Worm (Caenorhabditis elegans): Measurements from ENCODE around the gene ZK381.2.

Gene ZK381.2

DNA sequence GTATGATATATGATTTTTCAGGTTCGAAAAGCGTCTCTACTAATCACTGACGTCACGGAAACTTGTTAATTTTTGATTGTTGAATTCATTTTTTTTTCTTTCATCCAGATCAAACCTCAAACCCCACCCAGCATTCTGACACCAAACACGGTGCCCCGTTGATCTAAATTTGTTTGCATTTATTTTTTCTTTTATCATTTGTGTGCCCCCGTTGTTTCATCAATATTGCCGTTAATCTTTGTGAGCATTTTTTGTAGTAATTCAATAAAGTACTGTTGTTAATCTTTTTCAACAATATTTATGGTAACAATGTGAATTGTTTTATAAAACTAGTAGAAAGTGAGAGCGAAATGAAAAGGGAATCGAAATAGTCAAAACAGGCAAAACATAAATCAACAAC is 48.5 kb upstream of the ZK381.2 start (continued):
- no peak for TF ChIP-seq K11D2.4 (GFP tag; IDR thresholded peaks at IDR 0.05)

DNA sequence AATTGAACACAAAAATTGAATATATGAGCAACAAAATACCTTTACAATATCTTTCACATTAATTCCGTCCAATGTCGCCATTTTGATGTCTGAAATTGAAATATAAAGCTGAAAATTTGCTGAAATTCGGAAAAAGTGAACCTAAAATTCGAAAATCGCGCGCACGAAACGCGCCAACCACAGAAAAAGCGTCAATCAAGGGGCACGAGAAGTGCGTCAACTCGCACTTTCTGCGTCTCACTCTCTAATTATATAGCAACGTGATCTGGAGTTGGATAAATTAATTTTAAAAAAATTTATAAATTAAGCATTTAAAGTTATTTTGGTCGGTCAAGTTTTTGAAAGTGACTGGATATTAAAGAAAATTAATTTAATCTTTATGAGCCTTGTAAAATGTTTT is 46.0 kb upstream of the ZK381.2 start, which contains the start of gene ruvb-2:
Gene ruvb-2, minus strand, starts transcription at position 89 of the 400 bp plus-strand sequence.
- TF ChIP-seq athp-1 (tag; optimal IDR thresholded peaks at IDR 0.05), result peak; percentile 73
- no peak for TF ChIP-seq ama-1 (optimal IDR thresholded peaks at IDR 0.05)
- no peak for TF ChIP-seq ama-1 (GFP tag; optimal IDR thresholded peaks at IDR 0.05)
- no peak for TF ChIP-seq lsy-27 (tag; optimal IDR thresholded peaks at IDR 0.05; ENCODE audit: borderline replicate concordance, insufficient read depth)
- peak; percentile 63 for TF ChIP-seq snpc-3.4 (tag; optimal IDR thresholded peaks at IDR 0.05)
- peak; percentile 51; the same call in 1 of the 2 replicates for TF ChIP-seq D2030.7 (GFP tag; IDR thresholded peaks at IDR 0.05)
- TF ChIP-seq repo-1 (tag; optimal IDR thresholded peaks at IDR 0.05), result no peak
- TF ChIP-seq F57C9.4 (tag; optimal IDR thresholded peaks at IDR 0.05), result no peak
- TF ChIP-seq Y56A3A.18 (GFP tag; IDR thresholded peaks at IDR 0.05), result 0 out of 2 replicates have a peak, but pooled peaks have one; percentile 22
- no peak for TF ChIP-seq mxl-1 (tag; optimal IDR thresholded peaks at IDR 0.05)
- peak; percentile 31 for TF ChIP-seq snpc-1.1 (tag; optimal IDR thresholded peaks at IDR 0.05; ENCODE audit: insufficient read depth)
- TF ChIP-seq ZK185.1 (tag; optimal IDR thresholded peaks at IDR 0.05; ENCODE audit: poor library complexity, severe bottlenecking), result peak; percentile 52
- TF ChIP-seq efl-1 (GFP tag; optimal IDR thresholded peaks at IDR 0.05), result peak; percentile 58
- TF ChIP-seq dpl-1 (GFP tag; optimal IDR thresholded peaks at IDR 0.05), result peak; percentile 69
- peak; percentile 83 for TF ChIP-seq mcd-1 (GFP tag; IDR thresholded peaks at IDR 0.05)
- TF ChIP-seq hmg-1.2 (GFP tag; IDR thresholded peaks at IDR 0.05), result peak; percentile 57
- TF ChIP-seq attf-5 (GFP tag; optimal IDR thresholded peaks at IDR 0.05), result peak; percentile 97
- peak; percentile 74 for TF ChIP-seq snpc-4 (GFP tag; optimal IDR thresholded peaks at IDR 0.05)
- TF ChIP-seq snpc-4 (tag; optimal IDR thresholded peaks at IDR 0.05), result peak; percentile 79 to 91 (median 86)
- peak; percentile 54; the same call in 1 of the 2 replicates for TF ChIP-seq ekl-4 (GFP tag; IDR thresholded peaks at IDR 0.05)
- TF ChIP-seq K11D2.4 (GFP tag; IDR thresholded peaks at IDR 0.05), result no peak
- TF ChIP-seq him-1 (tag; optimal IDR thresholded peaks at IDR 0.05), result peak; percentile 66
- TF ChIP-seq Y95B8A.8 (GFP tag; IDR thresholded peaks at IDR 0.05), result 0 out of 2 replicates have a peak, but pooled peaks have one; percentile 35
- peak; percentile 23 for TF ChIP-seq xnd-1 (tag; optimal IDR thresholded peaks at IDR 0.05)
- no peak for TF ChIP-seq egrh-3 (GFP tag; IDR thresholded peaks at IDR 0.05)
- TF ChIP-seq attf-3 (GFP tag; conservative IDR thresholded peaks at IDR 0.05), result peak; percentile 65; the same call in 1 of the 2 replicates
- TF ChIP-seq nhr-90 (tag; optimal IDR thresholded peaks at IDR 0.05), result no peak
- peak; percentile 70 for TF ChIP-seq tbp1 (GFP tag; optimal IDR thresholded peaks at IDR 0.05)
- peak; percentile 22 for TF ChIP-seq K12H6.12 (tag; optimal IDR thresholded peaks at IDR 0.05)
- peak; percentile 56 for TF ChIP-seq nhr-80 (tag; optimal IDR thresholded peaks at IDR 0.05)
- 0 out of 2 replicates have a peak, but pooled peaks have one; percentile 19 for TF ChIP-seq attf-6 (GFP tag; IDR thresholded peaks at IDR 0.05)
- TF ChIP-seq hlh-26 (GFP tag; conservative IDR thresholded peaks at IDR 0.05), result no peak
- peak; percentile 36 for TF ChIP-seq ceh-91 (GFP tag; IDR thresholded peaks at IDR 0.05)
- TF ChIP-seq lsl-1 (GFP tag; optimal IDR thresholded peaks at IDR 0.05), result peak; percentile 65
- TF ChIP-seq rcor-1 (GFP tag; IDR thresholded peaks at IDR 0.05), result peak; percentile 72
- TF ChIP-seq tlf-1 (GFP tag; optimal IDR thresholded peaks at IDR 0.05), result peak; percentile 53
- peak; percentile 49 for TF ChIP-seq pha-4 (tag; optimal IDR thresholded peaks at IDR 0.05)
- peak; percentile 62 for TF ChIP-seq Y53G8AR.9 (GFP tag; conservative IDR thresholded peaks at IDR 0.05)
- peak; percentile 17 for TF ChIP-seq ztf-26 (tag; optimal IDR thresholded peaks at IDR 0.05)
- TF ChIP-seq Y67H2A.10 (GFP tag; conservative IDR thresholded peaks at IDR 0.05), result no peak
- no peak; the same call in 1 of the 2 replicates for TF ChIP-seq madf-8 (GFP tag; conservative IDR thresholded peaks at IDR 0.05)
- TF ChIP-seq lir-1 (GFP tag; conservative IDR thresholded peaks at IDR 0.05), result 0 out of 2 replicates have a peak, but pooled peaks have one; percentile 31
- TF ChIP-seq nfya-1 (tag; optimal IDR thresholded peaks at IDR 0.05; ENCODE audit: borderline replicate concordance, insufficient read depth), result no peak
- no peak for TF ChIP-seq cebp-2 (GFP tag; IDR thresholded peaks at IDR 0.05)
- TF ChIP-seq let-607 (tag; optimal IDR thresholded peaks at IDR 0.05), result peak in 1 of 2 experiments; percentile 26
- TF ChIP-seq F55B11.4 (tag; optimal IDR thresholded peaks at IDR 0.05; ENCODE audit: borderline replicate concordance, insufficient read depth), result no peak

Data from whole organism, young adult.